Worm (Caenorhabditis elegans): ENCODE results near the gene zig-3.

- no peak for TF ChIP-seq lin-15B (tag; optimal IDR thresholded peaks at IDR 0.05)
- no peak for TF ChIP-seq elt-2 (tag; optimal IDR thresholded peaks at IDR 0.05)
- no peak for TF ChIP-seq snpc-4 (tag; optimal IDR thresholded peaks at IDR 0.05)
- TF ChIP-seq ZK546.5 (tag; optimal IDR thresholded peaks at IDR 0.05), result no peak
- no peak for TF ChIP-seq ceh-9 (tag; optimal IDR thresholded peaks at IDR 0.05)
- TF ChIP-seq nfya-1 (tag; optimal IDR thresholded peaks at IDR 0.05; ENCODE audit: insufficient read depth), result no peak
- no peak for TF ChIP-seq skn-1 (tag; optimal IDR thresholded peaks at IDR 0.05)
- no peak for TF ChIP-seq nhr-237 (tag; optimal IDR thresholded peaks at IDR 0.05)
- no peak for TF ChIP-seq aly-2 (tag; optimal IDR thresholded peaks at IDR 0.05)
- TF ChIP-seq R02D3.7 (tag; optimal IDR thresholded peaks at IDR 0.05), result no peak
- TF ChIP-seq tbx-2 (tag; optimal IDR thresholded peaks at IDR 0.05), result no peak
- TF ChIP-seq egl-5 (tag; optimal IDR thresholded peaks at IDR 0.05), result no peak
These were observed 38.0 kb downstream of the zig-3 start for ce11 chrX:7968537-7968936.

All from whole organism, L3 larva.